Worm (Caenorhabditis elegans): ENCODE data around the gene srd-16.

The srd-16 gene

ce11 chrV:5893015-5893414, 6.8 kb downstream of the srd-16 start, which contains the start of gene C04E6.7:
Gene C04E6.7 (plus strand): TSS chrV:5893315.
- TF ChIP-seq ztf-11 (tag; optimal IDR thresholded peaks at IDR 0.05) = no peak
- no peak for TF ChIP-seq bed-3 (GFP tag; optimal IDR thresholded peaks at IDR 0.05)
- TF ChIP-seq blmp-1 (tag; optimal IDR thresholded peaks at IDR 0.05) = no peak
- TF ChIP-seq ham-2 (GFP tag; optimal IDR thresholded peaks at IDR 0.05) = no peak
- no peak for TF ChIP-seq cnd-1 (tag; optimal IDR thresholded peaks at IDR 0.05)
- no peak for TF ChIP-seq drap-1 (GFP tag; optimal IDR thresholded peaks at IDR 0.05)
- no peak for TF ChIP-seq ceh-83 (GFP tag; optimal IDR thresholded peaks at IDR 0.05)
- no peak for TF ChIP-seq mls-2 (tag; optimal IDR thresholded peaks at IDR 0.05)
- TF ChIP-seq hlh-1 (tag; optimal IDR thresholded peaks at IDR 0.05) = no peak
- no peak for TF ChIP-seq mab-5 (tag; optimal IDR thresholded peaks at IDR 0.05)

- TF ChIP-seq ztf-11 (tag; optimal IDR thresholded peaks at IDR 0.05) (no peak), ceh-83 (GFP tag; optimal IDR thresholded peaks at IDR 0.05) (no peak), blmp-1 (tag; optimal IDR thresholded peaks at IDR 0.05) (no peak), hlh-1 (tag; optimal IDR thresholded peaks at IDR 0.05) (peak; percentile 32), unc-39 (tag; optimal IDR thresholded peaks at IDR 0.05) (no peak), M03D4.4 (tag; optimal IDR thresholded peaks at IDR 0.05) (no peak), nhr-2 (tag; optimal IDR thresholded peaks at IDR 0.05) (no peak), bed-3 (GFP tag; optimal IDR thresholded peaks at IDR 0.05) (no peak), lsy-2 (tag; optimal IDR thresholded peaks at IDR 0.05) (no peak)
Observed at ce11 chrV:5891204-5891603, 8.6 kb downstream of the srd-16 start.

- TF ChIP-seq sptf-1 (tag; optimal IDR thresholded peaks at IDR 0.05) (no peak), flh-1 (GFP tag; optimal IDR thresholded peaks at IDR 0.05) (no peak), tbx-8 (GFP tag; optimal IDR thresholded peaks at IDR 0.05) (no peak), elt-3 (tag; optimal IDR thresholded peaks at IDR 0.05) (no peak)
Observed at ce11 chrV:5888820-5889219, 11.0 kb downstream of the srd-16 start.

ce11 chrV:5883735-5884134, 16.1 kb downstream of the srd-16 start, which contains the start of gene C04E6.8:
Gene C04E6.8 (minus strand): TSS chrV:5883835.
- TF ChIP-seq nhr-12 (tag; optimal IDR thresholded peaks at IDR 0.05) (no peak), ceh-83 (GFP tag; optimal IDR thresholded peaks at IDR 0.05) (no peak), hlh-1 (tag; optimal IDR thresholded peaks at IDR 0.05) (no peak), ceh-39 (tag; optimal IDR thresholded peaks at IDR 0.05) (no peak), unc-39 (tag; optimal IDR thresholded peaks at IDR 0.05) (no peak), nhr-76 (tag; optimal IDR thresholded peaks at IDR 0.05) (no peak), M03D4.4 (tag; optimal IDR thresholded peaks at IDR 0.05) (no peak), mab-5 (tag; optimal IDR thresholded peaks at IDR 0.05) (no peak), mls-2 (tag; optimal IDR thresholded peaks at IDR 0.05) (no peak), nhr-28 (tag; optimal IDR thresholded peaks at IDR 0.05) (no peak), tbx-8 (GFP tag; optimal IDR thresholded peaks at IDR 0.05) (no peak), elt-3 (tag; optimal IDR thresholded peaks at IDR 0.05) (no peak), snpc-4 (tag; optimal IDR thresholded peaks at IDR 0.05) (no peak), ceh-43 (GFP tag; optimal IDR thresholded peaks at IDR 0.05) (no peak), elt-1 (tag; optimal IDR thresholded peaks at IDR 0.05; ENCODE audit: borderline replicate concordance, insufficient read depth) (no peak), ces-1 (GFP tag; optimal IDR thresholded peaks at IDR 0.05) (no peak), lsy-2 (tag; optimal IDR thresholded peaks at IDR 0.05) (no peak), bed-3 (GFP tag; optimal IDR thresholded peaks at IDR 0.05) (no peak)

ce11 chrV:5882429-5882828, 17.4 kb downstream of the srd-16 start:
- TF ChIP-seq ham-2 (GFP tag; optimal IDR thresholded peaks at IDR 0.05) (no peak), unc-62 (GFP tag; optimal IDR thresholded peaks at IDR 0.05) (no peak)

DNA sequence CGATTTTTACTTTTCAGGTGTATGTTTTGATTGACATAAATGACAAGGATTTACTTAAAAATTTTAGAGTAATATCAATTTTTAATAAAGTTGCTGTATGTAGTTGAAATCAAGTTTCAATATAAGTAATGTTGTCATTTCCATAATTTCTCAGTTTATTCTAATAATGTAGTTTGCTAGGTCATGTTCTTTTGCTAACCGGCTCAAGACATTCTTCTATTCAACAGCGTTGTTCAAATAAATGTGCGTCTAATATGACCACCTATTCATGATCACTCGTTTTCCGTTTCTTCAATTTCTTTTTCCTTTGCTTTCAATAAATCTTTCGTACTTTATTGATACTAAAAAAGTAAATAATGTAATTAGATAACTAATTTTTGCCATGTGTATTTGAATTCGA, 19.8 kb downstream of the srd-16 start, which contains the start of gene C02G6.3:
C02G6.3 (plus strand) TSS at position 301 of the 400 bp plus-strand sequence.
- TF ChIP-seq drap-1 (GFP tag; optimal IDR thresholded peaks at IDR 0.05) = no peak

ce11 chrV:5876966-5877365, 22.9 kb downstream of the srd-16 start:
- TF ChIP-seq nhr-237 (tag; optimal IDR thresholded peaks at IDR 0.05) (no peak), mls-2 (tag; optimal IDR thresholded peaks at IDR 0.05) (no peak), nhr-28 (tag; optimal IDR thresholded peaks at IDR 0.05) (no peak), sptf-1 (tag; optimal IDR thresholded peaks at IDR 0.05) (no peak), lin-13 (tag; optimal IDR thresholded peaks at IDR 0.05) (no peak), elt-1 (tag; optimal IDR thresholded peaks at IDR 0.05; ENCODE audit: borderline replicate concordance, insufficient read depth) (no peak), nhr-2 (tag; optimal IDR thresholded peaks at IDR 0.05) (no peak), nhr-12 (tag; optimal IDR thresholded peaks at IDR 0.05) (no peak), mab-5 (tag; optimal IDR thresholded peaks at IDR 0.05) (no peak)
